Worm (Caenorhabditis elegans) whole organism, L3 larva: Measurements from ENCODE around the gene nlp-11.
A peak's percentile ranks its signal among the peaks of the same experiment; 100 is the strongest.

ENCODE experiments used
- R02D3.7 ChIP-seq: fragments of 150-350 bp; optimal IDR thresholded peaks from 2 replicates; lab custom pipeline; 2014; ENCODE audit warnings: missing biosample characterization, missing genetic modification characterization
- ceh-28 ChIP-seq: fragments of 150-350 bp; optimal IDR thresholded peaks from 2 replicates; lab custom pipeline; 2014; ENCODE audit warnings: missing biosample characterization, missing genetic modification reagents, missing genetic modification characterization
- egl-27 ChIP-seq: sonication (generic microtip); optimal IDR thresholded peaks from 4 replicates; lab custom pipeline; 2017; ENCODE audit warnings: missing biosample characterization, missing genetic modification reagents, missing genetic modification characterization
- elt-3 ChIP-seq, 3 experiments: fragments of 150-350 bp in 1 of 3; sonication (generic microtip) in 2 of 3; optimal IDR thresholded peaks; 2 replicates in 2 of 3; 4 replicates in 1 of 3; lab custom pipeline; 2014 to 2017; ENCODE audit warnings: missing biosample characterization in 3 of 3, missing genetic modification characterization in 3 of 3
- fkh-10 ChIP-seq: sonication (generic microtip); optimal IDR thresholded peaks from 2 replicates; lab custom pipeline; 2017; ENCODE audit warnings: missing biosample characterization, missing genetic modification reagents, missing genetic modification characterization
- fos-1 ChIP-seq: fragments of 150-350 bp; optimal IDR thresholded peaks from 2 replicates; lab custom pipeline; 2014; ENCODE audit warnings: missing biosample characterization, missing genetic modification characterization
- lin-39 ChIP-seq: fragments of 150-350 bp; optimal IDR thresholded peaks from 2 replicates; lab custom pipeline; 2018; ENCODE audit warnings: missing biosample characterization, missing genetic modification reagents, missing genetic modification characterization
- nfya-1 ChIP-seq: sonication (generic microtip); optimal IDR thresholded peaks from 2 replicates; lab custom pipeline; 2017; ENCODE audit warnings: missing genetic modification characterization, mild to moderate bottlenecking, missing compliant biosample characterization, antibody characterized with exemption, moderate library complexity; ENCODE audit not compliant: insufficient read depth
- nhr-11 ChIP-seq: fragments of 150-350 bp; optimal IDR thresholded peaks from 2 replicates; lab custom pipeline; 2014; ENCODE audit warnings: missing biosample characterization, missing genetic modification characterization
- nhr-25 ChIP-seq: sonication (generic microtip); optimal IDR thresholded peaks from 2 replicates; lab custom pipeline; 2017; ENCODE audit warnings: missing biosample characterization, missing genetic modification characterization
- nhr-76 ChIP-seq: fragments of 150-350 bp; sonication (generic microtip); optimal IDR thresholded peaks from 5 replicates; lab custom pipeline; 2014; ENCODE audit warnings: missing biosample characterization, missing genetic modification characterization
- pha-4 ChIP-seq: fragments of 150-350 bp; optimal IDR thresholded peaks from 2 replicates; lab custom pipeline; 2014; ENCODE audit warnings: missing biosample characterization, missing genetic modification reagents, missing genetic modification characterization

DNA sequence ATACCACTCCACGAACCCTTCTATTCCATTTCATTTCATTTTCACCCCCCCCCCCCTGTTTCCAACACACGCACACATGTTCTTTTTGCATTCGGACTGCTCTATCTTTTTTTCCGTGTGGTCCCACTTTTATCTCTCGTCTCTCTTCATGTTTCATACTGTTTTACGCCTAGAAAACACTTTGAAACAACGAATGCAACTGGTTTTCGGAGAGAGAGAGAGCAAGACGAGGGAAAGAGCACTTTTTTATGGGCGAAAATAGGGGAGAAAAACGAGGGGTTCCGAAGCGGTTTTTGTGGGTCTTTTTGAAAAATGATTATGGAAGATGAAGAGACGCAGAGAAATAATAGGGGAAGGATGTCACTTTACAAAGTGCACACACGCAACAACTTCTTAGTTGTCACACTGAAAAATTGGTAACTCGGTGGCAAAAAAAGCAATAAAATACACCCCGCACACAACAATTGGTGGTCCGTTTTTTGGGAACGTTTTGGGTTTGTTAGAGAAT lies 35.5 kb upstream of the nlp-11 start:
- TF ChIP-seq R02D3.7 (no peak), ceh-28 (tag; lab: Kevin White, UChicago) (no peak), lin-39 (tag; lab: Kevin White, UChicago) (peak; percentile 41), egl-27 (tag; lab: Kevin White, UChicago) (no peak), pha-4 (tag; lab: Kevin White, UChicago) (no peak), fos-1 (no peak), fkh-10 (GFP tag; lab: Kevin White, UChicago) (no peak), elt-3 (tag; optimal IDR thresholded peaks at IDR 0.05; lab: Kevin White, UChicago) (no peak), nhr-25 (tag; lab: Kevin White, UChicago) (no peak), nhr-76 (no peak), nhr-11 (no peak), nfya-1 (tag; lab: Kevin White, UChicago) (peak; percentile 56)
